Worm (Caenorhabditis elegans) whole organism, mixed stage, embryonic: ENCODE results near the gene srw-2.

Source experiments
- elt-1 ChIP-seq: sonication (generic microtip); optimal IDR thresholded peaks from 2 replicates; lab custom pipeline; 2017; ENCODE audit warnings: missing genetic modification characterization, mild to moderate bottlenecking, missing compliant biosample characterization, antibody characterized with exemption, moderate library complexity, borderline replicate concordance; ENCODE audit not compliant: insufficient read depth
- elt-3 ChIP-seq: fragments of 150-350 bp; optimal IDR thresholded peaks from 2 replicates; lab custom pipeline; 2014; ENCODE audit warnings: missing biosample characterization, missing genetic modification characterization
- mab-5 ChIP-seq: fragments of 150-350 bp; optimal IDR thresholded peaks from 2 replicates; lab custom pipeline; 2014; ENCODE audit warnings: missing biosample characterization, missing genetic modification characterization
- nhr-12 ChIP-seq: fragments of 150-350 bp; optimal IDR thresholded peaks from 2 replicates; lab custom pipeline; 2014; ENCODE audit warnings: missing biosample characterization, missing genetic modification characterization
- nhr-2 ChIP-seq: fragments of 150-350 bp; optimal IDR thresholded peaks from 2 replicates; lab custom pipeline; 2014; ENCODE audit warnings: missing biosample characterization, missing genetic modification characterization
- nhr-76 ChIP-seq: sonication (generic microtip); optimal IDR thresholded peaks from 2 replicates; lab custom pipeline; 2017; ENCODE audit warnings: missing biosample characterization, missing genetic modification characterization
- pha-4 ChIP-seq: fragments of 150-350 bp; optimal IDR thresholded peaks from 2 replicates; lab custom pipeline; 2018; ENCODE audit warnings: missing biosample characterization, missing genetic modification reagents, missing genetic modification characterization
- sem-2 ChIP-seq: fragments of 200-800 bp; sonication (Bioruptor generic); optimal IDR thresholded peaks from 2 replicates; lab custom pipeline; 2018; ENCODE audit warnings: mild to moderate bottlenecking, missing genetic modification characterization, missing compliant biosample characterization
- snpc-4 ChIP-seq: fragments of 150-350 bp; optimal IDR thresholded peaks from 2 replicates; lab custom pipeline; 2014; ENCODE audit warnings: missing biosample characterization, missing genetic modification characterization
- sptf-1 ChIP-seq: sonication (generic microtip); optimal IDR thresholded peaks from 2 replicates; lab custom pipeline; 2017; ENCODE audit warnings: mild to moderate bottlenecking, missing genetic modification characterization, moderate library complexity, missing compliant biosample characterization
- zip-8 ChIP-seq: fragments of 150-350 bp; optimal IDR thresholded peaks from 2 replicates; lab custom pipeline; 2014; ENCODE audit warnings: missing biosample characterization, missing genetic modification characterization

ce11 chrV:2870127-2870526 lies 39.4 kb downstream of the srw-2 start, which contains the start of gene srh-243:
- TF ChIP-seq sptf-1 (tag; lab: Kevin White, UChicago) (no peak), sem-2 (GFP tag; lab: Kevin White, UChicago) (no peak), zip-8 (tag; lab: Kevin White, UChicago) (no peak), elt-3 (no peak), snpc-4 (no peak), pha-4 (no peak), elt-1 (no peak), nhr-12 (tag; lab: Kevin White, UChicago) (no peak), mab-5 (tag; lab: Kevin White, UChicago) (no peak), nhr-2 (tag; lab: Kevin White, UChicago) (no peak), nhr-76 (tag; lab: Kevin White, UChicago) (no peak)
